Worm (Caenorhabditis elegans): ENCODE results near the gene Y41C4A.9.

The Y41C4A.9 gene

ce11 chrIII:11684770-11685169, 33.7 kb downstream of the Y41C4A.9 start (continued):
- TF ChIP-seq B0336.3 (GFP tag; IDR thresholded peaks at IDR 0.05) (no peak), lin-40 (tag; optimal IDR thresholded peaks at IDR 0.05) (peak; percentile 45)

ce11 chrIII:11683790-11684189, 34.7 kb downstream of the Y41C4A.9 start:
- TF ChIP-seq hrde-1 (tag; optimal IDR thresholded peaks at IDR 0.05; ENCODE audit: borderline replicate concordance) (no peak), cebp-2 (GFP tag; IDR thresholded peaks at IDR 0.05) (0 out of 2 replicates have a peak, but pooled peaks have one; percentile 38), nfyb-1 (GFP tag; IDR thresholded peaks at IDR 0.05) (0 out of 2 replicates have a peak, but pooled peaks have one; percentile 39)

- 0 out of 2 replicates have a peak, but pooled peaks have one; percentile 6 for TF ChIP-seq mcd-1 (GFP tag; IDR thresholded peaks at IDR 0.05)
- TF ChIP-seq egrh-3 (GFP tag; IDR thresholded peaks at IDR 0.05): peak; percentile 66; the same call in 1 of the 2 replicates
- TF ChIP-seq nfyb-1 (GFP tag; IDR thresholded peaks at IDR 0.05): 0 out of 2 replicates have a peak, but pooled peaks have one; percentile 30
- TF ChIP-seq D2030.7 (GFP tag; IDR thresholded peaks at IDR 0.05): no peak
- no peak for TF ChIP-seq T07F8.4 (tag; optimal IDR thresholded peaks at IDR 0.05)
- peak; percentile 83 for TF ChIP-seq zfh-2 (GFP tag; conservative IDR thresholded peaks at IDR 0.05)
These were observed 35.4 kb downstream of the Y41C4A.9 start for ce11 chrIII:11683038-11683437.

ce11 chrIII:11681461-11682014, 36.9 kb downstream of the Y41C4A.9 start:
- no peak for TF ChIP-seq Y95B8A.8 (GFP tag; IDR thresholded peaks at IDR 0.05)
- TF ChIP-seq atf-7 (tag; optimal IDR thresholded peaks at IDR 0.05): no peak
- TF ChIP-seq zim-3 (tag; optimal IDR thresholded peaks at IDR 0.05): no peak
- no peak for TF ChIP-seq ztf-28 (GFP tag; IDR thresholded peaks at IDR 0.05)
- no peak for TF ChIP-seq ekl-4 (GFP tag; IDR thresholded peaks at IDR 0.05)
- no peak for TF ChIP-seq F37B4.10 (GFP tag; IDR thresholded peaks at IDR 0.05)
- peak; percentile 16 for TF ChIP-seq K12H6.12 (tag; optimal IDR thresholded peaks at IDR 0.05)
- TF ChIP-seq nhr-80 (tag; optimal IDR thresholded peaks at IDR 0.05): no peak
- TF ChIP-seq rcor-1 (GFP tag; IDR thresholded peaks at IDR 0.05): no peak
- TF ChIP-seq D2030.7 (GFP tag; IDR thresholded peaks at IDR 0.05): no peak
- TF ChIP-seq aptf-3 (GFP tag; IDR thresholded peaks at IDR 0.05): no peak
- TF ChIP-seq mcd-1 (GFP tag; IDR thresholded peaks at IDR 0.05): 0 out of 2 replicates have a peak, but pooled peaks have one; percentile 12
- TF ChIP-seq K11D2.4 (GFP tag; IDR thresholded peaks at IDR 0.05): no peak
- peak; percentile 74 for TF ChIP-seq zfh-2 (GFP tag; conservative IDR thresholded peaks at IDR 0.05)
- TF ChIP-seq hlh-26 (GFP tag; conservative IDR thresholded peaks at IDR 0.05): no peak
- no peak for TF ChIP-seq Y79H2A.3 (GFP tag; conservative IDR thresholded peaks at IDR 0.05)

- no peak for TF ChIP-seq egl-18 (GFP tag; IDR thresholded peaks at IDR 0.05)
- TF ChIP-seq hlh-26 (GFP tag; conservative IDR thresholded peaks at IDR 0.05): no peak
- no peak for TF ChIP-seq F49E8.2 (tag; optimal IDR thresholded peaks at IDR 0.05; ENCODE audit: insufficient read depth)
- no peak for TF ChIP-seq nhr-120 (GFP tag; IDR thresholded peaks at IDR 0.05)
- no peak for TF ChIP-seq ceh-91 (GFP tag; IDR thresholded peaks at IDR 0.05)
- TF ChIP-seq ceh-100 (GFP tag; IDR thresholded peaks at IDR 0.05): no peak
- TF ChIP-seq ccch-3 (GFP tag; optimal IDR thresholded peaks at IDR 0.05): no peak
- TF ChIP-seq hmg-1.2 (GFP tag; IDR thresholded peaks at IDR 0.05): no peak
- no peak for TF ChIP-seq dpl-1 (GFP tag; optimal IDR thresholded peaks at IDR 0.05)
- TF ChIP-seq Y95B8A.8 (GFP tag; IDR thresholded peaks at IDR 0.05): no peak
- no peak for TF ChIP-seq madf-10 (tag; optimal IDR thresholded peaks at IDR 0.05)
- no peak for TF ChIP-seq nfya-2 (GFP tag; IDR thresholded peaks at IDR 0.05)
- TF ChIP-seq akir-1 (GFP tag; optimal IDR thresholded peaks at IDR 0.05): no peak
These were observed 37.9 kb downstream of the Y41C4A.9 start for ce11 chrIII:11680514-11680913.

Data from whole organism, young adult.